Worm (Caenorhabditis elegans) whole organism, young adult: ENCODE results near the gene Y22D7AR.3.
A peak's percentile ranks its signal among the peaks of the same experiment; 100 is the strongest.

Experiments
- C06A6.2 ChIP-seq: fragments of 200-800 bp; sonication (Bioruptor generic); conservative IDR thresholded peaks from 2 replicates; pipeline ENCODE4 v1.3.6; 2022; ENCODE audit warnings: missing genetic modification characterization, missing compliant biosample characterization
- C17E4.6 ChIP-seq: fragments of 200-800 bp; sonication (Bioruptor generic); IDR thresholded peaks from 2 replicates; pipeline ENCODE4 v1.3.6; 2022; ENCODE audit warnings: missing genetic modification reagents, missing genetic modification characterization, missing compliant biosample characterization
- F22D6.2 ChIP-seq: sonication (generic microtip); optimal IDR thresholded peaks from 2 replicates; lab custom pipeline; 2016; ENCODE audit warnings: mild to moderate bottlenecking, missing genetic modification characterization, missing compliant biosample characterization
- F23B12.7 ChIP-seq: sonication (generic microtip); optimal IDR thresholded peaks from 2 replicates; lab custom pipeline; 2017; ENCODE audit warnings: missing genetic modification characterization, mild to moderate bottlenecking, missing compliant biosample characterization, antibody characterized with exemption, moderate library complexity; ENCODE audit not compliant: insufficient read depth
- F37B4.10 ChIP-seq: fragments of 200-800 bp; sonication (Bioruptor generic); IDR thresholded peaks from 2 replicates; pipeline ENCODE4 v1.3.6; 2022; ENCODE audit warnings: missing genetic modification characterization, missing compliant biosample characterization
- F52B5.7 ChIP-seq: sonication (generic microtip); optimal IDR thresholded peaks from 2 replicates; lab custom pipeline; 2016; ENCODE audit warnings: mild to moderate bottlenecking, missing genetic modification characterization, missing compliant biosample characterization
- Y53G8AR.9 ChIP-seq: fragments of 200-800 bp; sonication (Bioruptor generic); conservative IDR thresholded peaks from 2 replicates; pipeline ENCODE4 v1.3.6; 2022; ENCODE audit warnings: missing genetic modification reagents, missing genetic modification characterization, missing compliant biosample characterization
- Y56A3A.18 ChIP-seq: fragments of 200-800 bp; sonication (Bioruptor generic); IDR thresholded peaks from 2 replicates; pipeline ENCODE4 v1.3.6; 2022; ENCODE audit warnings: missing genetic modification reagents, missing genetic modification characterization, missing compliant biosample characterization
- Y95B8A.8 ChIP-seq: fragments of 200-800 bp; sonication (Bioruptor generic); IDR thresholded peaks from 2 replicates; pipeline ENCODE4 v1.3.6; 2022; ENCODE audit warnings: missing genetic modification reagents, missing genetic modification characterization, missing compliant biosample characterization
- aptf-2 ChIP-seq: fragments of 200-800 bp; sonication (Bioruptor generic); conservative IDR thresholded peaks from 2 replicates; pipeline ENCODE4 v1.3.6; 2022; ENCODE audit warnings: missing genetic modification reagents, missing genetic modification characterization, missing compliant biosample characterization
- atf-7 ChIP-seq: sonication (generic microtip); optimal IDR thresholded peaks from 2 replicates; lab custom pipeline; 2017; ENCODE audit warnings: mild to moderate bottlenecking, missing genetic modification characterization, missing compliant biosample characterization
- athp-1 ChIP-seq: sonication (generic microtip); optimal IDR thresholded peaks from 2 replicates; lab custom pipeline; 2017; ENCODE audit warnings: mild to moderate bottlenecking, missing genetic modification characterization, missing compliant biosample characterization
- attf-3 ChIP-seq: fragments of 200-800 bp; sonication (Bioruptor generic); conservative IDR thresholded peaks from 2 replicates; pipeline ENCODE4 v1.3.6; 2022; ENCODE audit warnings: missing genetic modification reagents, missing genetic modification characterization, missing compliant biosample characterization
- attf-6 ChIP-seq: fragments of 200-800 bp; sonication (Bioruptor generic); IDR thresholded peaks from 2 replicates; pipeline ENCODE4 v1.3.6; 2022; ENCODE audit warnings: missing genetic modification reagents, missing genetic modification characterization, missing compliant biosample characterization
- ccch-3 ChIP-seq: fragments of 200-800 bp; sonication (Bioruptor generic); optimal IDR thresholded peaks from 2 replicates; lab custom pipeline; 2018; ENCODE audit warnings: mild to moderate bottlenecking, missing genetic modification characterization, missing compliant biosample characterization
- ceh-79 ChIP-seq: sonication (generic microtip); optimal IDR thresholded peaks from 2 replicates; lab custom pipeline; 2017; ENCODE audit warnings: mild to moderate bottlenecking, missing genetic modification characterization, missing compliant biosample characterization
- dox-1 ChIP-seq: fragments of 200-800 bp; sonication (Bioruptor generic); IDR thresholded peaks from 2 replicates; pipeline ENCODE4 v1.3.6; 2022; ENCODE audit warnings: missing genetic modification reagents, missing genetic modification characterization, missing compliant biosample characterization
- egl-44 ChIP-seq: fragments of 200-800 bp; sonication (Bioruptor generic); IDR thresholded peaks from 2 replicates; pipeline ENCODE4 v1.3.6; 2022; ENCODE audit warnings: missing genetic modification reagents, missing genetic modification characterization, missing compliant biosample characterization
- fkh-3 ChIP-seq: sonication (generic microtip); optimal IDR thresholded peaks from 2 replicates; lab custom pipeline; 2016; ENCODE audit warnings: mild to moderate bottlenecking, missing genetic modification characterization, missing compliant biosample characterization
- gei-17 ChIP-seq: fragments of 200-800 bp; sonication (Bioruptor generic); optimal IDR thresholded peaks from 2 replicates; lab custom pipeline; 2018; ENCODE audit warnings: mild to moderate bottlenecking, missing genetic modification characterization, missing compliant biosample characterization
- hmg-20 ChIP-seq: fragments of 200-800 bp; sonication (Bioruptor generic); IDR thresholded peaks from 2 replicates; pipeline ENCODE4 v1.3.6; 2022; ENCODE audit warnings: missing genetic modification reagents, missing genetic modification characterization, missing compliant biosample characterization
- hsf-1 ChIP-seq: fragments of 200-800 bp; sonication (Bioruptor generic); IDR thresholded peaks from 2 replicates; pipeline ENCODE4 v1.3.6; 2022; ENCODE audit warnings: missing genetic modification reagents, missing genetic modification characterization, missing compliant biosample characterization
- lag-1 ChIP-seq: fragments of 200-800 bp; sonication (Bioruptor generic); IDR thresholded peaks from 2 replicates; pipeline ENCODE4 v1.3.6; 2022; ENCODE audit warnings: missing genetic modification reagents, missing genetic modification characterization, missing compliant biosample characterization
- let-526 ChIP-seq: fragments of 200-800 bp; sonication (Bioruptor generic); IDR thresholded peaks from 2 replicates; pipeline ENCODE4 v1.3.6; 2022; ENCODE audit warnings: missing genetic modification reagents, missing genetic modification characterization, missing compliant biosample characterization
- lin-35 ChIP-seq, 3 experiments: fragments of 150-350 bp in 2 of 3; sonication (generic microtip) in 1 of 3; optimal IDR thresholded peaks; 2 replicates each; lab custom pipeline; 2014 to 2018; ENCODE audit warnings: missing biosample characterization in 3 of 3, missing genetic modification characterization in 3 of 3, missing genetic modification reagents in 3 of 3
- lsl-1 ChIP-seq: fragments of 200-800 bp; sonication (Bioruptor generic); optimal IDR thresholded peaks from 2 replicates; lab custom pipeline; 2018; ENCODE audit warnings: mild to moderate bottlenecking, missing genetic modification characterization, moderate library complexity, missing compliant biosample characterization
- lsy-27 ChIP-seq: sonication (generic microtip); optimal IDR thresholded peaks from 2 replicates; lab custom pipeline; 2017; ENCODE audit warnings: missing genetic modification characterization, mild to moderate bottlenecking, missing compliant biosample characterization, antibody characterized with exemption, missing genotype, borderline replicate concordance; ENCODE audit not compliant: insufficient read depth
- madf-3 ChIP-seq: fragments of 200-800 bp; sonication (Bioruptor generic); IDR thresholded peaks from 2 replicates; pipeline ENCODE4 v1.3.6; 2022; ENCODE audit warnings: missing genetic modification reagents, missing genetic modification characterization, missing compliant biosample characterization
- madf-6 ChIP-seq: fragments of 200-800 bp; sonication (Bioruptor generic); IDR thresholded peaks from 2 replicates; pipeline ENCODE4 v1.3.6; 2022; ENCODE audit warnings: missing genetic modification reagents, missing genetic modification characterization, missing compliant biosample characterization
- madf-8 ChIP-seq: fragments of 200-800 bp; sonication (Bioruptor generic); conservative IDR thresholded peaks from 2 replicates; pipeline ENCODE4 v1.3.6; 2022; ENCODE audit warnings: missing genetic modification reagents, missing genetic modification characterization, missing compliant biosample characterization
- mcd-1 ChIP-seq: fragments of 200-800 bp; sonication (Bioruptor generic); IDR thresholded peaks from 2 replicates; pipeline ENCODE4 v1.3.6; 2022; ENCODE audit warnings: missing genetic modification reagents, missing genetic modification characterization, missing compliant biosample characterization
- nfya-1 ChIP-seq: sonication (generic microtip); optimal IDR thresholded peaks from 2 replicates; lab custom pipeline; 2017; ENCODE audit warnings: antibody characterized with exemption, missing compliant biosample characterization, missing genetic modification characterization, borderline replicate concordance; ENCODE audit not compliant: insufficient read depth
- nfyb-1 ChIP-seq: fragments of 200-800 bp; sonication (Bioruptor generic); IDR thresholded peaks from 2 replicates; pipeline ENCODE4 v1.3.6; 2022; ENCODE audit warnings: missing genetic modification reagents, missing genetic modification characterization, missing compliant biosample characterization
- nhr-27 ChIP-seq: fragments of 200-800 bp; sonication (Bioruptor generic); optimal IDR thresholded peaks from 2 replicates; lab custom pipeline; 2018; ENCODE audit warnings: mild to moderate bottlenecking, missing genetic modification characterization, moderate library complexity, missing compliant biosample characterization
- nhr-80 ChIP-seq: sonication (generic microtip); optimal IDR thresholded peaks from 2 replicates; lab custom pipeline; 2016; ENCODE audit warnings: missing genetic modification characterization, missing compliant biosample characterization
- pbrm-1 ChIP-seq: fragments of 200-800 bp; sonication (Bioruptor generic); IDR thresholded peaks from 2 replicates; pipeline ENCODE4 v1.3.6; 2022; ENCODE audit warnings: missing genetic modification reagents, missing genetic modification characterization, missing compliant biosample characterization
- sdz-38 ChIP-seq: sonication (generic microtip); optimal IDR thresholded peaks from 2 replicates; lab custom pipeline; 2016; ENCODE audit warnings: missing genotype, missing genetic modification characterization, missing compliant biosample characterization
- sea-2 ChIP-seq: fragments of 200-800 bp; sonication (Bioruptor generic); IDR thresholded peaks from 2 replicates; pipeline ENCODE4 v1.3.6; 2022; ENCODE audit warnings: missing genetic modification characterization, missing compliant biosample characterization
- snpc-1.1 ChIP-seq: sonication (generic microtip); optimal IDR thresholded peaks from 2 replicates; lab custom pipeline; 2017; ENCODE audit warnings: missing genetic modification characterization, mild to moderate bottlenecking, missing compliant biosample characterization, antibody characterized with exemption, moderate library complexity, missing genotype, missing genetic modification reagents; ENCODE audit not compliant: insufficient read depth
- somi-1 ChIP-seq: fragments of 200-800 bp; sonication (Bioruptor generic); optimal IDR thresholded peaks from 2 replicates; lab custom pipeline; 2018; ENCODE audit warnings: mild to moderate bottlenecking, missing genetic modification characterization, missing compliant biosample characterization
- tbp1 ChIP-seq: fragments of 200-800 bp; sonication (Bioruptor generic); optimal IDR thresholded peaks from 2 replicates; lab custom pipeline; 2018; ENCODE audit warnings: mild to moderate bottlenecking, missing genetic modification characterization, missing compliant biosample characterization
- tlf-1 ChIP-seq: fragments of 200-800 bp; sonication (Bioruptor generic); optimal IDR thresholded peaks from 2 replicates; lab custom pipeline; 2018; ENCODE audit warnings: mild to moderate bottlenecking, missing genetic modification characterization, missing compliant biosample characterization
- unc-62 ChIP-seq: fragments of 150-350 bp; optimal IDR thresholded peaks from 2 replicates; lab custom pipeline; 2014; ENCODE audit warnings: missing biosample characterization, missing genetic modification reagents, missing genetic modification characterization
- zfh-2 ChIP-seq: fragments of 200-800 bp; sonication (Bioruptor generic); conservative IDR thresholded peaks from 2 replicates; pipeline ENCODE4 v1.3.6; 2022; ENCODE audit warnings: missing genetic modification reagents, missing genetic modification characterization, missing compliant biosample characterization
- ztf-26 ChIP-seq: sonication (generic microtip); optimal IDR thresholded peaks from 2 replicates; lab custom pipeline; 2017; ENCODE audit warnings: missing genetic modification characterization, missing compliant biosample characterization
- ztf-6 ChIP-seq: fragments of 200-800 bp; sonication (Bioruptor generic); IDR thresholded peaks from 2 replicates; pipeline ENCODE4 v1.3.6; 2022; ENCODE audit warnings: missing genetic modification reagents, missing genetic modification characterization, missing compliant biosample characterization

Y22D7AR.3 gene

ce11 chrIII:1622329-1622728 is 43.3 kb downstream of the Y22D7AR.3 start:
- no peak for TF ChIP-seq Y56A3A.18
- TF ChIP-seq madf-6 (GFP tag; lab: Robert Waterston, UW): no peak
- TF ChIP-seq snpc-1.1 (tag; lab: Kevin White, UChicago): no peak
- TF ChIP-seq lin-35 (GFP tag; optimal IDR thresholded peaks at IDR 0.05; lab: Kevin White, UChicago): no peak
- peak; percentile 48 for TF ChIP-seq nhr-80 (tag; lab: Kevin White, UChicago)
- no peak for TF ChIP-seq zfh-2 (GFP tag; lab: Robert Waterston, UW)
- TF ChIP-seq somi-1 (GFP tag; lab: Kevin White, UChicago): no peak
- no peak for TF ChIP-seq ceh-79 (tag; lab: Kevin White, UChicago)
- TF ChIP-seq attf-3: no peak
- TF ChIP-seq lsl-1 (GFP tag; lab: Kevin White, UChicago): no peak
- TF ChIP-seq nfyb-1 (GFP tag; lab: Robert Waterston, UW): peak; percentile 65

ce11 chrIII:1621330-1621729 is 44.3 kb downstream of the Y22D7AR.3 start:
- TF ChIP-seq tbp1 (GFP tag; lab: Kevin White, UChicago) (no peak), ccch-3 (GFP tag; lab: Kevin White, UChicago) (no peak), F23B12.7 (tag; lab: Kevin White, UChicago) (no peak), sdz-38 (no peak), C06A6.2 (no peak), lsy-27 (no peak), egl-44 (GFP tag; lab: Robert Waterston, UW) (no peak), zfh-2 (GFP tag; lab: Robert Waterston, UW) (peak; percentile 45; the same call in 1 of the 2 replicates), nfya-1 (tag; lab: Kevin White, UChicago) (no peak), hsf-1 (peak; percentile 24; the same call in 1 of the 2 replicates), gei-17 (no peak), pbrm-1 (GFP tag; lab: Robert Waterston, UW) (no peak), Y95B8A.8 (GFP tag; lab: Robert Waterston, UW) (no peak), fkh-3 (tag; lab: Kevin White, UChicago) (no peak), let-526 (GFP tag; lab: Robert Waterston, UW) (no peak), nfyb-1 (GFP tag; lab: Robert Waterston, UW) (peak; percentile 56; the same call in 1 of the 2 replicates), C17E4.6 (GFP tag; lab: Robert Waterston, UW) (no peak), athp-1 (tag; lab: Kevin White, UChicago) (no peak), madf-3 (GFP tag; lab: Robert Waterston, UW) (no peak), tlf-1 (GFP tag; lab: Kevin White, UChicago) (no peak), lin-35 (GFP tag; optimal IDR thresholded peaks at IDR 0.05; lab: Kevin White, UChicago) (no peak), nhr-80 (tag; lab: Kevin White, UChicago) (no peak), sea-2 (GFP tag; lab: Robert Waterston, UW) (no peak), F22D6.2 (tag; lab: Kevin White, UChicago) (no peak), somi-1 (GFP tag; lab: Kevin White, UChicago) (no peak), nhr-27 (tag; lab: Kevin White, UChicago) (no peak), madf-8 (no peak), hmg-20 (GFP tag; lab: Robert Waterston, UW) (0 out of 2 replicates have a peak, but pooled peaks have one; percentile 5)

DNA sequence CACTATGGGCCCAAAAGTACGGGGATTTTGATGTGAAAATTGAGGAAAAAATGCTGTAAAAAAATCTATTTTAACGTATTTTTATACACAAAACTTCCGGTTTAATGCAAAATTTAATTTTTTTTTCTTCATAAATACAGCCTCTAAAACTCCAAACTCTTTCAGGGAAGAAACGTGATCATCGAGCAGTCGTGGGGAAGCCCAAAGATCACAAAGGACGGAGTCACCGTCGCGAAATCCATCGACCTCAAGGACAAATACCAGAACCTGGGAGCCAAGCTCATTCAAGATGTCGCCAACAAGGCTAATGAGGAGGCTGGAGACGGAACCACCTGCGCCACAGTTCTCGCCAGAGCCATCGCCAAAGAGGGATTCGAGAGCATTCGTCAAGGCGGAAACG is 45.8 kb downstream of the Y22D7AR.3 start:
- no peak for TF ChIP-seq atf-7 (tag; lab: Kevin White, UChicago)
- 0 out of 2 replicates have a peak, but pooled peaks have one; percentile 29 for TF ChIP-seq mcd-1
- no peak for TF ChIP-seq nfyb-1 (GFP tag; lab: Robert Waterston, UW)
- no peak for TF ChIP-seq ccch-3 (GFP tag; lab: Kevin White, UChicago)
- no peak for TF ChIP-seq F37B4.10 (GFP tag; lab: Robert Waterston, UW)
- no peak for TF ChIP-seq unc-62 (GFP tag; lab: Kevin White, UChicago)
- TF ChIP-seq dox-1 (GFP tag; lab: Robert Waterston, UW): peak; percentile 58
- no peak for TF ChIP-seq attf-6
- no peak for TF ChIP-seq F52B5.7 (tag; lab: Kevin White, UChicago)
- TF ChIP-seq ztf-6 (GFP tag; lab: Robert Waterston, UW): no peak
- TF ChIP-seq hsf-1: 0 out of 2 replicates have a peak, but pooled peaks have one; percentile 34
- TF ChIP-seq lag-1: no peak
- no peak for TF ChIP-seq ztf-26 (tag; lab: Kevin White, UChicago)
- TF ChIP-seq aptf-2 (GFP tag; lab: Robert Waterston, UW): no peak
- TF ChIP-seq Y53G8AR.9 (GFP tag; lab: Robert Waterston, UW): 0 out of 2 replicates have a peak, but pooled peaks have one; percentile 37
